Worm (Caenorhabditis elegans): ENCODE data around the gene fbxa-151.

fbxa-151 gene

DNA sequence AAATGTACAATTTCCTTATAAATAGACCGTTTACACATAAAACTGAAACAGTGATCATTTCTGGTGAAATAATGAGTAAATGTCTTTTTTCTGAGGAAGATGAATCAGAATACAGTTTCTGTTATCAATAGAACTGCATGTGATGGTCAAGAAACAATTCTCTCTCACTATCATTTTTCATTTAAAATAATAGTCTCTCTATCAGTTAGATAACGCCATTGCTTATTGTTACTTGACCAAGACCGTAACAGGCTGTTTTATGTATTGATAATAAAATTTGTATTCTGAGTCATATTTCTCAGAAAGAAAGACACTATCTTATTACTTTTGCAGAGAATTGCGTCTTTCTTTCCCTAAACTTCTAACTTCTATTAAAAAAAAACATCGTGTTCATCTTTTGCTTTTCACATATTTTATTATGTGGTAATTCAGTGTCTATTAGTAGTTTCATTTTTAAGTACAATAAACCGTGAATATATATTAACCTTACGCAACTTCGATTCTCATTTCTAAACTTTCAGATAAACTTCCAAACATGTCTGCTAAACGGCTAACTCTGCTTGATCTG is 28.5 kb upstream of the fbxa-151 start, which contains the start of gene fbxa-35:
TSS of gene fbxa-35 (plus strand) at position 518 of the 568 bp plus-strand sequence.
- TF ChIP-seq flt-1 (GFP tag; IDR thresholded peaks at IDR 0.05) (no peak), ama-1 (optimal IDR thresholded peaks at IDR 0.05) (no peak), hnd-1 (tag; optimal IDR thresholded peaks at IDR 0.05) (no peak), hmg-4 (GFP tag; optimal IDR thresholded peaks at IDR 0.05) (no peak), aly-1 (tag; optimal IDR thresholded peaks at IDR 0.05) (no peak), ets-7 (tag; optimal IDR thresholded peaks at IDR 0.05) (no peak), sea-1 (GFP tag; conservative IDR thresholded peaks at IDR 0.05) (no peak), B0310.2 (tag; optimal IDR thresholded peaks at IDR 0.05) (no peak)

ce11 chrIII:1293135-1293534 is 26.4 kb upstream of the fbxa-151 start, which contains the start of gene fbxa-36:
fbxa-36 (minus strand) TSS chrIII:1293235.
- TF ChIP-seq sea-1 (GFP tag; conservative IDR thresholded peaks at IDR 0.05) (no peak), hmg-4 (GFP tag; optimal IDR thresholded peaks at IDR 0.05) (no peak), hnd-1 (tag; optimal IDR thresholded peaks at IDR 0.05) (no peak), pes-1 (GFP tag; IDR thresholded peaks at IDR 0.05) (no peak), ceh-13 (GFP tag; optimal IDR thresholded peaks at IDR 0.05) (no peak), ceh-36 (tag; optimal IDR thresholded peaks at IDR 0.05) (no peak), ets-7 (tag; optimal IDR thresholded peaks at IDR 0.05) (no peak), scrt-1 (GFP tag; IDR thresholded peaks at IDR 0.05) (no peak), ama-1 (optimal IDR thresholded peaks at IDR 0.05) (no peak), aly-1 (tag; optimal IDR thresholded peaks at IDR 0.05) (no peak), flt-1 (GFP tag; IDR thresholded peaks at IDR 0.05) (no peak), F13C5.2 (tag; optimal IDR thresholded peaks at IDR 0.05) (no peak), tra-4 (tag; optimal IDR thresholded peaks at IDR 0.05) (no peak), tbx-11 (GFP tag; IDR thresholded peaks at IDR 0.05) (no peak), hmbx-1 (tag; optimal IDR thresholded peaks at IDR 0.05) (no peak)

- TF ChIP-seq hmg-4 (GFP tag; optimal IDR thresholded peaks at IDR 0.05), result no peak
- no peak for TF ChIP-seq sea-1 (GFP tag; conservative IDR thresholded peaks at IDR 0.05)
- TF ChIP-seq F13C5.2 (tag; optimal IDR thresholded peaks at IDR 0.05), result no peak
- no peak for TF ChIP-seq scrt-1 (GFP tag; IDR thresholded peaks at IDR 0.05)
- no peak for TF ChIP-seq hnd-1 (tag; optimal IDR thresholded peaks at IDR 0.05)
- no peak for TF ChIP-seq tbx-11 (GFP tag; IDR thresholded peaks at IDR 0.05)
- no peak for TF ChIP-seq tbx-37 (GFP tag; conservative IDR thresholded peaks at IDR 0.05)
- no peak for TF ChIP-seq ama-1 (optimal IDR thresholded peaks at IDR 0.05)
- TF ChIP-seq hmbx-1 (tag; optimal IDR thresholded peaks at IDR 0.05), result no peak
- TF ChIP-seq flt-1 (GFP tag; IDR thresholded peaks at IDR 0.05), result no peak
- no peak for TF ChIP-seq ceh-13 (GFP tag; optimal IDR thresholded peaks at IDR 0.05)
- no peak for TF ChIP-seq pes-1 (GFP tag; IDR thresholded peaks at IDR 0.05)
- no peak for TF ChIP-seq tra-4 (tag; optimal IDR thresholded peaks at IDR 0.05)
Observed at ce11 chrIII:1289139-1289538, 22.4 kb upstream of the fbxa-151 start.

- no peak for TF ChIP-seq pes-1 (GFP tag; IDR thresholded peaks at IDR 0.05)
- no peak for TF ChIP-seq ama-1 (optimal IDR thresholded peaks at IDR 0.05)
- no peak for TF ChIP-seq ets-7 (tag; optimal IDR thresholded peaks at IDR 0.05)
- no peak for TF ChIP-seq hmbx-1 (tag; optimal IDR thresholded peaks at IDR 0.05)
- no peak for TF ChIP-seq scrt-1 (GFP tag; IDR thresholded peaks at IDR 0.05)
- TF ChIP-seq aly-1 (tag; optimal IDR thresholded peaks at IDR 0.05), result no peak
- no peak for TF ChIP-seq sea-1 (GFP tag; conservative IDR thresholded peaks at IDR 0.05)
- TF ChIP-seq flt-1 (GFP tag; IDR thresholded peaks at IDR 0.05), result no peak
- TF ChIP-seq tra-4 (tag; optimal IDR thresholded peaks at IDR 0.05), result no peak
- TF ChIP-seq ceh-13 (GFP tag; optimal IDR thresholded peaks at IDR 0.05), result no peak
- no peak for TF ChIP-seq ceh-36 (tag; optimal IDR thresholded peaks at IDR 0.05)
Observed at ce11 chrIII:1288473-1289056, 21.9 kb upstream of the fbxa-151 start, which contains the start of gene fbxa-50. fbxa-50 (minus strand) TSS chrIII:1288523.

DNA sequence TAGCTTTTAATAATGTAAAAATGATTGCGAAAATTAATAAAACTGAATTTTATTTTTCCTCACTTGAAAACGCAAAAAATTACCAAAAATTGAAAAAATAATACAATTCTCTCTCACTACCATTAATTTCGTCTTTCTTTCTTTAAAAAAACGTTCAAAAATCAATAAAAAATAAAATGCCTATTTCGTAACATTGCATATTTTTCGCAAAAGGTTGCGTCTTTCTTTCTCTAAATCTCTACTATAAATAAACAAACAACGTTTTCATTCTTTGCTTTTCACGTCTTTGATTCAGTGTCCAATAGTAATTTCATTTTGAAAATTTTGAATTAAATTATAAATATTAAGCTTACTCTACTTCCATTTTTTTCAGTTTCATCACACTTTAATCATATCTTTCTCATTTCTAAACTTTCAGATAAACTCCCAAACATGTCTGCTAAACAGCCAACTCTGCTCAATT is 17.9 kb upstream of the fbxa-151 start, which contains the start of gene fbxa-37:
TSS of gene fbxa-37 (plus strand) at position 413 of the 463 bp plus-strand sequence.
- TF ChIP-seq F13C5.2 (tag; optimal IDR thresholded peaks at IDR 0.05) (no peak), B0310.2 (tag; optimal IDR thresholded peaks at IDR 0.05) (no peak), hmbx-1 (tag; optimal IDR thresholded peaks at IDR 0.05) (no peak), hmg-4 (GFP tag; optimal IDR thresholded peaks at IDR 0.05) (no peak), ama-1 (optimal IDR thresholded peaks at IDR 0.05) (no peak), flt-1 (GFP tag; IDR thresholded peaks at IDR 0.05) (no peak), hnd-1 (tag; optimal IDR thresholded peaks at IDR 0.05) (no peak), aly-1 (tag; optimal IDR thresholded peaks at IDR 0.05) (no peak), ceh-36 (tag; optimal IDR thresholded peaks at IDR 0.05) (no peak), sea-1 (GFP tag; conservative IDR thresholded peaks at IDR 0.05) (no peak), ets-7 (tag; optimal IDR thresholded peaks at IDR 0.05) (no peak)

ce11 chrIII:1279197-1279596 is 12.5 kb upstream of the fbxa-151 start:
- TF ChIP-seq ets-7 (tag; optimal IDR thresholded peaks at IDR 0.05) (no peak), tbx-11 (GFP tag; IDR thresholded peaks at IDR 0.05) (no peak), ama-1 (optimal IDR thresholded peaks at IDR 0.05) (no peak)

DNA sequence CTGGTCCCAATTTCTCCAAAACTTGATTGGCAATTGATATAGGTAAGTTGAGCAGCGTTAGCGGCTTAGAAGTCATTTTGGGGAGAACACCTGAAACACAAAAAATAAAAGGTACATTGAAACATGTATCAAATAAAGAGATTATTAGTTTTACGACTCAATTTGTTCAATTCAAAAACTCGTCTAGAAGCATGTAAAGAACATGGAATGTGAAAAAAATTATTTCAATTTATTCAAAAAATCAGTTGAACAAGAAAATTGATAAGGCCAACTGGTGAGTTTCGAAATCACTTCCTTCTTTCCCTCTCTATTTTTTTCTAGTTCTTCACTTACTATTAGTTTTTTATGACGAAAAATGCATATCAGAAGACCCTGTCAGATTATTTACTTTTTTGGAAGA is 8.8 kb upstream of the fbxa-151 start, which contains the start of gene fbxa-30:
TSS of gene fbxa-30 (minus strand) at position 101 of the 400 bp plus-strand sequence.
- no peak for TF ChIP-seq tra-4 (tag; optimal IDR thresholded peaks at IDR 0.05)
- TF ChIP-seq hmbx-1 (tag; optimal IDR thresholded peaks at IDR 0.05), result no peak
- TF ChIP-seq flt-1 (GFP tag; IDR thresholded peaks at IDR 0.05), result no peak
- no peak for TF ChIP-seq scrt-1 (GFP tag; IDR thresholded peaks at IDR 0.05)
- no peak for TF ChIP-seq sea-1 (GFP tag; conservative IDR thresholded peaks at IDR 0.05)
- no peak for TF ChIP-seq tbx-11 (GFP tag; IDR thresholded peaks at IDR 0.05)
- no peak for TF ChIP-seq ets-7 (tag; optimal IDR thresholded peaks at IDR 0.05)
- no peak for TF ChIP-seq pes-1 (GFP tag; IDR thresholded peaks at IDR 0.05)
- no peak for TF ChIP-seq hmg-4 (GFP tag; optimal IDR thresholded peaks at IDR 0.05)
- no peak for TF ChIP-seq ama-1 (optimal IDR thresholded peaks at IDR 0.05)
- no peak for TF ChIP-seq hnd-1 (tag; optimal IDR thresholded peaks at IDR 0.05)
- no peak for TF ChIP-seq ceh-36 (tag; optimal IDR thresholded peaks at IDR 0.05)
- TF ChIP-seq B0310.2 (tag; optimal IDR thresholded peaks at IDR 0.05), result no peak
- TF ChIP-seq tbx-37 (GFP tag; conservative IDR thresholded peaks at IDR 0.05), result no peak
- TF ChIP-seq aly-1 (tag; optimal IDR thresholded peaks at IDR 0.05), result no peak
- no peak for TF ChIP-seq F13C5.2 (tag; optimal IDR thresholded peaks at IDR 0.05)
- no peak for TF ChIP-seq ceh-13 (GFP tag; optimal IDR thresholded peaks at IDR 0.05)
